Fruit fly (Drosophila melanogaster): Measurements from ENCODE around the gene sba.
A peak's percentile ranks its signal among the peaks of the same experiment; 100 is the strongest.

The sba gene

DNA sequence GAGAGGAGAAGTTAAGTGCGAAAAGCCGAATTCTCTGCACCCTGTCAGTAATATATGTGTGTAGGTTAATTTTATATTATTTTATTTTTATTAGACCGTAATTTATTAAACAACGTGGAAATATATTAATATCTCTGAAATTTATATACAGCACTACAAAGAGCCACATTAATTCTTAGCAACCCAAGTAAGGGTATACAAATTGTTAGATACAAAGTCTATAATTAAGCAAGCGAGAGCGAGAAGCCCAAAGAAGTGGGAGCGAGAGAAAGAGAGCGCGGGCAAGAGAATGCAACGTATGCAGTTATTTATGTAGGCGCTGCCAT, 35.7 kb downstream of the sba start (continued):
- TF ChIP-seq tgo (GFP tag; IDR thresholded peaks at IDR 0.05) (peak; percentile 91), Scr (GFP tag; IDR thresholded peaks at IDR 0.05; ENCODE audit: partially characterized antibody) (no peak), CG10462 (GFP tag; optimal IDR thresholded peaks at IDR 0.05) (peak; percentile 85), Dref (GFP tag; IDR thresholded peaks at IDR 0.05) (no peak), ara (GFP tag; IDR thresholded peaks at IDR 0.05) (peak; percentile 97), CG11247 (GFP tag; IDR thresholded peaks at IDR 0.05) (peak; percentile 89), sc (optimal IDR thresholded peaks at IDR 0.05) (no peak), sc (GFP tag; optimal IDR thresholded peaks at IDR 0.05) (peak; percentile 94), Opbp (GFP tag; IDR thresholded peaks at IDR 0.05; ENCODE audit: partially characterized antibody) (no peak), Six4 (GFP tag; optimal IDR thresholded peaks at IDR 0.05) (peak; percentile 90), chn (GFP tag; optimal IDR thresholded peaks at IDR 0.05) (peak; percentile 67), CG10209 (GFP tag; optimal IDR thresholded peaks at IDR 0.05) (peak; percentile 90), gem (tag; optimal IDR thresholded peaks at IDR 0.05) (peak; percentile 98), Hr51 (GFP tag; optimal IDR thresholded peaks at IDR 0.05) (peak; percentile 61 to 88), unc-4 (GFP tag; IDR thresholded peaks at IDR 0.05; ENCODE audit: partially characterized antibody) (no peak), Lpt (GFP tag; optimal IDR thresholded peaks at IDR 0.05) (no peak), BtbVII (GFP tag; optimal IDR thresholded peaks at IDR 0.05) (peak; percentile 71), CG14710 (tag; optimal IDR thresholded peaks at IDR 0.05) (peak; percentile 98), usp (GFP tag; optimal IDR thresholded peaks at IDR 0.05) (no peak), H15 (GFP tag; IDR thresholded peaks at IDR 0.05) (peak; percentile 95), Hr39 (optimal IDR thresholded peaks at IDR 0.05) (no peak), oc (tag; optimal IDR thresholded peaks at IDR 0.05) (peak; percentile 96), Hsf (GFP tag; optimal IDR thresholded peaks at IDR 0.05) (peak; percentile 75), zfh2 (GFP tag; optimal IDR thresholded peaks at IDR 0.05) (no peak), CG12155 (GFP tag; optimal IDR thresholded peaks at IDR 0.05) (peak; percentile 75), CG8359 (GFP tag; optimal IDR thresholded peaks at IDR 0.05; ENCODE audit: borderline replicate concordance) (peak; percentile 88), CG10147 (GFP tag; optimal IDR thresholded peaks at IDR 0.05) (peak; percentile 79), CG9876 (GFP tag; optimal IDR thresholded peaks at IDR 0.05) (no peak), bowl (GFP tag; IDR thresholded peaks at IDR 0.05) (peak; percentile 82), CG12236 (GFP tag; optimal IDR thresholded peaks at IDR 0.05) (peak; percentile 11), Atf-2 (GFP tag; optimal IDR thresholded peaks at IDR 0.05) (peak; percentile 35), odd (GFP tag; optimal IDR thresholded peaks at IDR 0.05) (peak; percentile 73), D19B (GFP tag; optimal IDR thresholded peaks at IDR 0.05) (peak; percentile 41), gt (GFP tag; IDR thresholded peaks at IDR 0.05) (peak; percentile 82), tll (GFP tag; optimal IDR thresholded peaks at IDR 0.05) (peak in 1 of 2 experiments; percentile 58), Hr3 (GFP tag; optimal IDR thresholded peaks at IDR 0.05) (peak; percentile 94), btn (GFP tag; optimal IDR thresholded peaks at IDR 0.05) (peak; percentile 12), Atf3 (GFP tag; optimal IDR thresholded peaks at IDR 0.05) (peak; percentile 19), CG17361 (GFP tag; IDR thresholded peaks at IDR 0.05) (peak; percentile 93), grau (tag; optimal IDR thresholded peaks at IDR 0.05) (peak; percentile 91), CkIIα-i1 (GFP tag; IDR thresholded peaks at IDR 0.05) (no peak), CG17359 (tag; optimal IDR thresholded peaks at IDR 0.05) (peak; percentile 95), kni (GFP tag; optimal IDR thresholded peaks at IDR 0.05) (no peak), CG9437 (GFP tag; optimal IDR thresholded peaks at IDR 0.05) (peak; percentile 84), Bgb (GFP tag; IDR thresholded peaks at IDR 0.05; ENCODE audit: partially characterized antibody) (no peak), CG15073 (GFP tag; optimal IDR thresholded peaks at IDR 0.05) (peak; percentile 45), wor (GFP tag; IDR thresholded peaks at IDR 0.05) (peak; percentile 90), hb (GFP tag; IDR thresholded peaks at IDR 0.05; ENCODE audit: partially characterized antibody) (no peak), CTCF (GFP tag; optimal IDR thresholded peaks at IDR 0.05) (peak; percentile 47), Asciz (GFP tag; optimal IDR thresholded peaks at IDR 0.05) (peak; percentile 92), CG3726 (GFP tag; IDR thresholded peaks at IDR 0.05) (peak; percentile 88), fd102C (GFP tag; optimal IDR thresholded peaks at IDR 0.05) (peak; percentile 76)

Data from whole organism, embryonic.